Worm (Caenorhabditis elegans): ENCODE measurements around the gene dnc-2.

Gene dnc-2

DNA sequence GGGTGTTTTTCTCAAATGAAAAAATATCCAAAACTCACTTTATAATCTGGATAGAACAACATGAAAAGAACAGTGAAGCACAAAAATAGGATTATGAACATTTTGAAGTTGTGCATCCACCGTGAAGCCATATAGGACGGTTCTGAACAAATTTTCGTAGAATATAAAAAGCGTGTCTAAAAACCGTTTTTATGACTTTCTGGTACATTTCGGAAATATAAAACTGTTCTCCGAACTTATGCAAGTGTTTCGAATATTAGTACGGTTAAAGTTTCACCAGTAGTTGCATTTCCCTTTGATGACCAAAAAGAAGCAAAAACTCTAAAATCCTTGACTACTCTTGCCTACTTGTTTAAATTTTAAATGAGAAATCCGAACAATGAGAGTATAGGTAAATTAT is 36.9 kb downstream of the dnc-2 start, which contains the start of gene C28H8.8:
C28H8.8 (minus strand) TSS at position 101 of the 400 bp plus-strand sequence.
- TF ChIP-seq npax-4 (tag; optimal IDR thresholded peaks at IDR 0.05) (no peak), unc-3 (GFP tag; conservative IDR thresholded peaks at IDR 0.05) (no peak), unc-3 (tag; optimal IDR thresholded peaks at IDR 0.05) (no peak), unc-42 (tag; optimal IDR thresholded peaks at IDR 0.05) (no peak), ceh-22 (tag; optimal IDR thresholded peaks at IDR 0.05) (no peak), ceh-34 (tag; optimal IDR thresholded peaks at IDR 0.05) (no peak), che-1 (tag; optimal IDR thresholded peaks at IDR 0.05) (no peak), ama-1 (optimal IDR thresholded peaks at IDR 0.05) (no peak), nhr-232 (tag; optimal IDR thresholded peaks at IDR 0.05) (no peak), sox-2 (GFP tag; IDR thresholded peaks at IDR 0.05) (no peak), elt-2 (tag; optimal IDR thresholded peaks at IDR 0.05) (no peak)

DNA sequence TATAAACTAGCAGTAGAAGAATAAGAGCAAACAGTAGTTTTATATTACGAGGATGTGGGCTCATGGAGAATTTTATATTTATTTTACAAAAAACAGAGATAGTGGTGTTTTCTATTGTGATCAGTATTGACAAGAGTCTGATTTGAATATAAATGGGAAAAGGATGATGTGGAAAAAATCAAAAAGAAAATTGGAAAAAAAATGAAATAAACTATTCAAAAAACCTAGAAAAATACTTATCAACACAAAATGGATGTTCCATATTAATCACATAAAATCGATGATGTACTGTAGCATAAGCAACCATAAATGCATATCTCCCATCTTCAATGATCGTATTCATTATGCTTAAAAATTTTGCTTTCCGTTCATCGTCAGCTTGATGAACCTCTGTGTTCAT is 38.7 kb downstream of the dnc-2 start, which contains the start of gene C28H8.7:
C28H8.7 (minus strand) TSS at position 101 of the 400 bp plus-strand sequence.
- TF ChIP-seq pqm-1 (tag; optimal IDR thresholded peaks at IDR 0.05) (no peak), ceh-18 (tag; optimal IDR thresholded peaks at IDR 0.05) (no peak), sox-4 (tag; optimal IDR thresholded peaks at IDR 0.05) (no peak), F13H6.1 (tag; optimal IDR thresholded peaks at IDR 0.05) (no peak), odd-2 (tag; optimal IDR thresholded peaks at IDR 0.05) (no peak), nfya-1 (tag; optimal IDR thresholded peaks at IDR 0.05) (no peak), gmeb-2 (tag; optimal IDR thresholded peaks at IDR 0.05) (no peak), ztf-16 (tag; optimal IDR thresholded peaks at IDR 0.05) (no peak), Y22D7AL.16 (tag; optimal IDR thresholded peaks at IDR 0.05) (no peak), ref-2 (tag; optimal IDR thresholded peaks at IDR 0.05) (no peak), hlh-30 (tag; optimal IDR thresholded peaks at IDR 0.05; ENCODE audit: insufficient read depth) (no peak), tbx-2 (tag; optimal IDR thresholded peaks at IDR 0.05) (no peak)

DNA sequence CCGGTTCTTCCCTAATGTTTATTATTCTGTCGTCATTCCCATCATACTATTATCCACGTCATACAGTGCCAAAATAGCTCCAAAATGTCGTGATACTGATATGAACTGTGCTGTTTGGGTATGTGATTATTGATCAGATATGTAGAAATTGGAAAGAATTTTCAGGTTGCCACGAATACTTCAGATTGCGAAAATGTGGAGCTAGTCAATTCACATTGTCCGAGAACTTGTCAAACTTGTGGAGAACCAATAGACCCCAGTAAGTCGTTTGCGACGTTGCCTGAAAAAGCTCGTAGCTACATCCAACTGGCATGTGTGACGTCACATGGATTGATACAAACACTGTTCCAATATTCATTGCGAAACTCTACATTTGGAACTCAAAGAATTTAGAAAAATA is 41.1 kb downstream of the dnc-2 start:
- TF ChIP-seq C08G9.2 (tag; optimal IDR thresholded peaks at IDR 0.05), result no peak
- no peak for TF ChIP-seq ceh-45 (GFP tag; IDR thresholded peaks at IDR 0.05)
- TF ChIP-seq ahr-1 (tag; optimal IDR thresholded peaks at IDR 0.05), result no peak
- no peak for TF ChIP-seq unc-42 (tag; optimal IDR thresholded peaks at IDR 0.05)
- no peak for TF ChIP-seq zip-5 (tag; optimal IDR thresholded peaks at IDR 0.05)
- no peak for TF ChIP-seq lim-6 (tag; optimal IDR thresholded peaks at IDR 0.05)
- TF ChIP-seq pros-1 (tag; optimal IDR thresholded peaks at IDR 0.05), result no peak
- TF ChIP-seq hlh-8 (tag; optimal IDR thresholded peaks at IDR 0.05), result no peak
- TF ChIP-seq hlh-15 (tag; optimal IDR thresholded peaks at IDR 0.05), result no peak
- TF ChIP-seq unc-86 (tag; optimal IDR thresholded peaks at IDR 0.05), result no peak
- no peak for TF ChIP-seq che-1 (tag; optimal IDR thresholded peaks at IDR 0.05)
- TF ChIP-seq hlh-13 (GFP tag; optimal IDR thresholded peaks at IDR 0.05), result no peak
- TF ChIP-seq C38D4.7 (GFP tag; optimal IDR thresholded peaks at IDR 0.05), result no peak
- TF ChIP-seq nhr-232 (tag; optimal IDR thresholded peaks at IDR 0.05), result no peak
- no peak for TF ChIP-seq ceh-14 (tag; optimal IDR thresholded peaks at IDR 0.05)

DNA sequence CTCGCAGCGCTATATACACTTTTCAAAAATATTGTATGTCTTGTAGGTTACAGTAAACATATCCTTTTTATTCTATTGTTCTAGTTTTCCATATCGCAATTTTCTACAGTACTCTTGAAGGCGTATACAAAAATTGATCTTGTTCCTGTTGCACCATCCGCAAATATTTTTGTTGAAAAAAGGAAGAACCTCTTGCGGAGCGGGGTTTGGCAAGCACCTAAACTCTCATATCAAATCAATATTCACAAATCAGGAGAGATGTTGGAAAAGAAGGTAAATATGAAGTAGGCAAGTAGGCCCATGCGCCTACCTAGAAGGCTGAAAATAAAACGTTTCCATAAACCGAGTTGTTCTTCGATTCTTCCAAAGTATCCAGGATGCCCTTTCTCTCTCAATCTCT is 41.5 kb downstream of the dnc-2 start, which contains the start of gene C28H8.5:
C28H8.5 (plus strand) TSS at position 301 of the 400 bp plus-strand sequence.
- TF ChIP-seq hlh-8 (tag; optimal IDR thresholded peaks at IDR 0.05) (no peak), unc-42 (tag; optimal IDR thresholded peaks at IDR 0.05) (no peak), hlh-30 (tag; optimal IDR thresholded peaks at IDR 0.05; ENCODE audit: insufficient read depth) (no peak), F13H6.1 (tag; optimal IDR thresholded peaks at IDR 0.05) (no peak), ama-1 (optimal IDR thresholded peaks at IDR 0.05) (no peak), ceh-24 (tag; optimal IDR thresholded peaks at IDR 0.05) (no peak), lin-11 (tag; optimal IDR thresholded peaks at IDR 0.05) (no peak), hlh-6 (tag; optimal IDR thresholded peaks at IDR 0.05) (no peak), pag-3 (tag; optimal IDR thresholded peaks at IDR 0.05; ENCODE audit: borderline replicate concordance) (no peak), ceh-2 (tag; optimal IDR thresholded peaks at IDR 0.05) (no peak), nfya-1 (tag; optimal IDR thresholded peaks at IDR 0.05) (no peak), ttx-3 (tag; optimal IDR thresholded peaks at IDR 0.05) (no peak), ahr-1 (tag; optimal IDR thresholded peaks at IDR 0.05) (no peak), unc-86 (tag; optimal IDR thresholded peaks at IDR 0.05) (no peak), ref-2 (tag; optimal IDR thresholded peaks at IDR 0.05) (no peak), ceh-9 (tag; optimal IDR thresholded peaks at IDR 0.05) (no peak), tbx-2 (tag; optimal IDR thresholded peaks at IDR 0.05) (no peak), pqm-1 (tag; optimal IDR thresholded peaks at IDR 0.05) (no peak), ceh-18 (tag; optimal IDR thresholded peaks at IDR 0.05) (no peak)
